Fruit fly (Drosophila melanogaster) whole organism, embryonic: ENCODE results near the gene PIG-B.

Experiments used
- Atf6 ChIP-seq: fragments of 200-800 bp; sonication (Bioruptor generic); IDR thresholded peaks from 2 replicates; pipeline ENCODE4 v1.3.6; 2022; ENCODE audit warnings: missing biosample characterization, missing genetic modification characterization
- Blimp-1 ChIP-seq: fragments of 200-800 bp; sonication (Bioruptor generic); optimal IDR thresholded peaks from 3 replicates; lab custom pipeline; 2018; ENCODE audit warnings: missing biosample characterization, missing genetic modification characterization, mild to moderate bottlenecking, moderate library complexity, missing genetic modification reagents
- BtbVII ChIP-seq: fragments of 200-800 bp; sonication (Bioruptor generic); optimal IDR thresholded peaks from 3 replicates; lab custom pipeline; 2017; ENCODE audit warnings: missing biosample characterization, mild to moderate bottlenecking, missing genetic modification characterization
- CG10565 ChIP-seq: fragments of 200-800 bp; sonication (Bioruptor generic); optimal IDR thresholded peaks from 3 replicates; lab custom pipeline; 2016; ENCODE audit warnings: missing biosample characterization, mild to moderate bottlenecking, missing genetic modification characterization
- CG11085 ChIP-seq: fragments of 200-800 bp; sonication (Bioruptor generic); IDR thresholded peaks from 2 replicates; pipeline ENCODE4 v1.3.6; 2022; ENCODE audit warnings: missing biosample characterization, missing genetic modification characterization
- CG11398 ChIP-seq: fragments of 200-800 bp; sonication (Bioruptor generic); optimal IDR thresholded peaks from 2 replicates; lab custom pipeline; 2016; ENCODE audit warnings: missing biosample characterization, missing genetic modification characterization
- CG11695 ChIP-seq: fragments of 200-800 bp; sonication (Bioruptor generic); IDR thresholded peaks from 3 replicates; pipeline ENCODE4 v1.3.6; 2022; ENCODE audit warnings: missing biosample characterization, missing genetic modification characterization
- CG12236 ChIP-seq: fragments of 200-800 bp; sonication (Bioruptor generic); optimal IDR thresholded peaks from 2 replicates; lab custom pipeline; 2016; ENCODE audit warnings: missing biosample characterization, missing genetic modification characterization
- CG12659 ChIP-seq: fragments of 200-800 bp; sonication (Bioruptor generic); optimal IDR thresholded peaks from 3 replicates; lab custom pipeline; 2017; ENCODE audit warnings: mild to moderate bottlenecking, missing biosample characterization, missing genetic modification reagents, missing genetic modification characterization
- CG15073 ChIP-seq: fragments of 200-800 bp; sonication (Bioruptor generic); optimal IDR thresholded peaks from 2 replicates; lab custom pipeline; 2016; ENCODE audit warnings: missing biosample characterization, missing genetic modification characterization
- CG17359 ChIP-seq: fragments of 200-800 bp; sonication (Bioruptor generic); optimal IDR thresholded peaks from 3 replicates; lab custom pipeline; 2018; ENCODE audit warnings: missing biosample characterization, mild to moderate bottlenecking, missing genetic modification characterization, moderate library complexity
- CG18764 ChIP-seq: fragments of 200-800 bp; sonication (Bioruptor generic); optimal IDR thresholded peaks from 3 replicates; lab custom pipeline; 2016; ENCODE audit warnings: missing biosample characterization, missing genetic modification characterization
- CG2116 ChIP-seq: fragments of 200-800 bp; sonication (Bioruptor generic); optimal IDR thresholded peaks from 3 replicates; lab custom pipeline; 2018; ENCODE audit warnings: missing biosample characterization, mild to moderate bottlenecking, missing genetic modification characterization
- CG3407 ChIP-seq: fragments of 200-800 bp; sonication (Bioruptor generic); optimal IDR thresholded peaks from 2 replicates; lab custom pipeline; 2018; ENCODE audit warnings: missing biosample characterization, mild to moderate bottlenecking, missing genetic modification characterization
- CG34376 ChIP-seq: fragments of 200-800 bp; sonication (Bioruptor generic); optimal IDR thresholded peaks from 2 replicates; lab custom pipeline; 2018; ENCODE audit warnings: missing biosample characterization, mild to moderate bottlenecking, missing genetic modification characterization
- CG4424 ChIP-seq: fragments of 200-800 bp; sonication (Bioruptor generic); optimal IDR thresholded peaks from 3 replicates; lab custom pipeline; 2016; ENCODE audit warnings: missing biosample characterization, missing genetic modification characterization
- CG6689 ChIP-seq: fragments of 200-800 bp; sonication (Bioruptor generic); IDR thresholded peaks from 2 replicates; pipeline ENCODE4 v1.3.6; 2022; ENCODE audit warnings: missing biosample characterization, missing genetic modification characterization
- CG7987 ChIP-seq: fragments of 200-800 bp; sonication (Bioruptor generic); optimal IDR thresholded peaks from 2 replicates; lab custom pipeline; 2018; ENCODE audit warnings: missing biosample characterization, mild to moderate bottlenecking, missing genetic modification characterization, moderate library complexity
- CG8290 ChIP-seq, 3 experiments: fragments of 200-800 bp; sonication (Bioruptor generic); optimal IDR thresholded peaks; 2 replicates each; lab custom pipeline; 2016 to 2019; ENCODE audit warnings: missing biosample characterization in 3 of 3, missing genetic modification characterization in 3 of 3, mild to moderate bottlenecking in 2 of 3, moderate library complexity in 1 of 3
- Dip3 ChIP-seq: fragments of 200-800 bp; sonication (Bioruptor generic); optimal IDR thresholded peaks from 3 replicates; lab custom pipeline; 2016; ENCODE audit warnings: missing biosample characterization, missing genetic modification characterization
- Doc3 ChIP-seq: fragments of 200-800 bp; sonication (Bioruptor generic); IDR thresholded peaks from 3 replicates; pipeline ENCODE4 v1.3.6; 2022; ENCODE audit warnings: missing biosample characterization, missing genetic modification characterization; ENCODE audit not compliant: partially characterized antibody
- Dp ChIP-seq: fragments of 200-800 bp; sonication (Bioruptor generic); optimal IDR thresholded peaks from 2 replicates; lab custom pipeline; 2018; ENCODE audit warnings: missing biosample characterization, mild to moderate bottlenecking, missing genetic modification characterization, moderate library complexity
- GATAe ChIP-seq: fragments of 200-800 bp; sonication (Bioruptor generic); conservative IDR thresholded peaks from 2 replicates; pipeline ENCODE4 v1.3.6; 2022; ENCODE audit warnings: missing biosample characterization, missing genetic modification characterization
- Gug ChIP-seq: fragments of 200-800 bp; sonication (Bioruptor generic); IDR thresholded peaks from 4 replicates; pipeline ENCODE4 v1.3.6; 2022; ENCODE audit warnings: missing biosample characterization, missing genetic modification characterization
- Hey ChIP-seq: fragments of 200-800 bp; sonication (Bioruptor generic); optimal IDR thresholded peaks from 3 replicates; lab custom pipeline; 2018; ENCODE audit warnings: missing biosample characterization, mild to moderate bottlenecking, missing genetic modification characterization
- Hr39 ChIP-seq: fragments of >200 bp; optimal IDR thresholded peaks from 2 replicates; lab custom pipeline; 2017
- Hsf ChIP-seq: fragments of 200-800 bp; sonication (Bioruptor generic); optimal IDR thresholded peaks from 3 replicates; lab custom pipeline; 2016; ENCODE audit warnings: missing biosample characterization, missing genetic modification characterization
- MBD-R2 ChIP-seq: fragments of 200-800 bp; sonication (Bioruptor generic); IDR thresholded peaks from 2 replicates; pipeline ENCODE4 v1.3.6; 2022; ENCODE audit warnings: missing biosample characterization, missing genetic modification characterization
- Mrtf ChIP-seq: fragments of 200-800 bp; sonication (Bioruptor generic); IDR thresholded peaks from 3 replicates; pipeline ENCODE4 v1.3.6; 2022; ENCODE audit warnings: missing biosample characterization, missing genetic modification characterization
- Nf-YC ChIP-seq: fragments of 200-800 bp; optimal IDR thresholded peaks from 3 replicates; lab custom pipeline; 2019; ENCODE audit warnings: missing biosample characterization, mild to moderate bottlenecking, missing genetic modification characterization, moderate library complexity
- Rx ChIP-seq: fragments of 200-800 bp; sonication (Bioruptor generic); IDR thresholded peaks from 2 replicates; pipeline ENCODE4 v1.3.6; 2022; ENCODE audit warnings: missing biosample characterization, missing genetic modification characterization
- Sry-δ ChIP-seq: fragments of 200-800 bp; sonication (Bioruptor generic); optimal IDR thresholded peaks from 2 replicates; lab custom pipeline; 2016; ENCODE audit warnings: missing biosample characterization, missing genetic modification characterization
- amos ChIP-seq: fragments of 200-800 bp; sonication (Bioruptor generic); IDR thresholded peaks from 2 replicates; pipeline ENCODE4 v1.3.6; 2022; ENCODE audit warnings: missing biosample characterization, missing genetic modification characterization; ENCODE audit not compliant: partially characterized antibody
- aop ChIP-seq: fragments of 200-800 bp; sonication (Bioruptor generic); IDR thresholded peaks from 2 replicates; pipeline ENCODE4 v1.3.6; 2022; ENCODE audit warnings: missing biosample characterization, missing genetic modification characterization
- chm ChIP-seq: fragments of 200-800 bp; sonication (Bioruptor generic); IDR thresholded peaks from 2 replicates; pipeline ENCODE4 v1.3.6; 2022; ENCODE audit warnings: missing biosample characterization, missing genetic modification characterization
- eve ChIP-seq, 2 experiments: fragments of >200 bp; optimal IDR thresholded peaks; 2 replicates each; lab custom pipeline; 2017; ENCODE audit warnings: missing biosample characterization in 2 of 2, missing genetic modification characterization in 2 of 2
- gem ChIP-seq: fragments of 200-800 bp; sonication (Bioruptor generic); optimal IDR thresholded peaks from 2 replicates; lab custom pipeline; 2019; ENCODE audit warnings: missing biosample characterization, mild to moderate bottlenecking, missing genetic modification characterization, moderate library complexity
- hbn ChIP-seq: fragments of 200-800 bp; sonication (Bioruptor generic); IDR thresholded peaks from 2 replicates; pipeline ENCODE4 v1.3.6; 2022; ENCODE audit warnings: missing biosample characterization, missing genetic modification characterization; ENCODE audit not compliant: partially characterized antibody
- her ChIP-seq: fragments of 200-800 bp; sonication (Bioruptor generic); optimal IDR thresholded peaks from 2 replicates; lab custom pipeline; 2016; ENCODE audit warnings: missing biosample characterization, missing genetic modification characterization
- kay ChIP-seq: fragments of 200-800 bp; sonication (Bioruptor generic); optimal IDR thresholded peaks from 2 replicates; lab custom pipeline; 2016; ENCODE audit warnings: missing biosample characterization, missing genetic modification characterization
- mld ChIP-seq: fragments of 200-800 bp; sonication (Bioruptor generic); IDR thresholded peaks from 3 replicates; pipeline ENCODE4 v1.3.6; 2022; ENCODE audit warnings: missing biosample characterization, missing genetic modification characterization; ENCODE audit not compliant: partially characterized antibody
- ranshi ChIP-seq: fragments of 200-800 bp; sonication (Bioruptor generic); IDR thresholded peaks from 2 replicates; pipeline ENCODE4 v1.3.6; 2022; ENCODE audit warnings: missing biosample characterization, missing genetic modification characterization
- schlank ChIP-seq: fragments of 200-800 bp; sonication (Bioruptor generic); optimal IDR thresholded peaks from 2 replicates; lab custom pipeline; 2018; ENCODE audit warnings: missing biosample characterization, mild to moderate bottlenecking, missing genetic modification characterization
- scrt ChIP-seq: fragments of 200-800 bp; sonication (Bioruptor generic); optimal IDR thresholded peaks from 2 replicates; lab custom pipeline; 2018; ENCODE audit warnings: missing biosample characterization, mild to moderate bottlenecking, missing genetic modification characterization, moderate library complexity
- seq ChIP-seq: fragments of 200-800 bp; sonication (Bioruptor generic); IDR thresholded peaks from 2 replicates; pipeline ENCODE4 v1.3.6; 2022; ENCODE audit warnings: missing biosample characterization, missing genetic modification characterization
- sim ChIP-seq: fragments of 200-800 bp; sonication (Bioruptor generic); IDR thresholded peaks from 2 replicates; pipeline ENCODE4 v1.3.6; 2022; ENCODE audit warnings: missing biosample characterization, missing genetic modification characterization
- stwl ChIP-seq: fragments of 200-800 bp; sonication (Bioruptor generic); optimal IDR thresholded peaks from 3 replicates; lab custom pipeline; 2018; ENCODE audit warnings: missing biosample characterization, mild to moderate bottlenecking, missing genetic modification characterization, moderate library complexity
- tin ChIP-seq: fragments of 200-800 bp; sonication (Bioruptor generic); optimal IDR thresholded peaks from 3 replicates; lab custom pipeline; 2016; ENCODE audit warnings: missing biosample characterization, missing genetic modification characterization
- ttk ChIP-seq: fragments of 200-800 bp; sonication (Bioruptor generic); IDR thresholded peaks from 2 replicates; pipeline ENCODE4 v2.1.2; 2022; ENCODE audit warnings: missing biosample characterization, missing genetic modification characterization

Gene PIG-B

DNA sequence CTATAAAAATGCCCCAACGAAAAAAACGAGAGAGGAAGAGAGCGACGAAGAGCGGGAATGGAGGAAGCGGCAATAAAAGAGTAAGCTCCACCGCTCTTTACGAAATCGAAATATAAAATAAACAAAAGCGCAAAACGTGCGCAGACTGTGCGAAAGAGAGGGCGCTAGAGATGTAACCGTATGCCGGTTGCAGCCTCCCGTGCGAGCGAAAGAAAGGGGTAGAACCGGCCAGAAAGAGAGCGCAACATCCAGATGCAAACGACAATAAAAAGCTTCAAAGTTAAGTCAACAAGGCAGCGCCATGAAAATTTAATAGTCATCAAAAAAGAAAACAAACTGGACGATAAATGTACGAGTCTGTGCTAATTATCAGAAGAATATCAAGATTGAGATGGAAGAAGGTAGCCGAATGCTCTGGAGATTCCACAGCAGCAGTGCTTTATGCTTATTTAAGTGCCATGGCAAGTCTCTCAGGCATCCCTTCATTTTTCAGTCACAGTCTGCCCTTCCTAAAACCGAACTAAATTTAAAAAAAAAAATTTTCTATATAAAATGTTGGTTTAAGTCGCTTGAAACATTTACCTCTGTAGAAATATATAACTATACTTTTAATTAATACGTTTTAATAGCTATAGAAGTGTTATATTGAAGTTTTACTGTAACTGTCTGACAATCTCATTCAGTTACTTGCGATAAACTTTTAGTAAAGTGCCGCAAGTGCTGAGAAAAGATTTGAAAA is 45.1 kb upstream of the PIG-B start (continued):
- TF ChIP-seq Sry-δ (GFP tag; lab: Kevin White, UChicago) (peak; percentile 4), Mrtf (peak; percentile 66; the same call in 2 of the 3 replicates), scrt (peak; percentile 52), stwl (tag; lab: Kevin White, UChicago) (no peak), Dip3 (GFP tag; lab: Kevin White, UChicago) (no peak), CG6689 (GFP tag; lab: Robert Waterston, UW) (peak; percentile 70), ranshi (GFP tag; lab: Robert Waterston, UW) (peak; percentile 72), CG12659 (peak; percentile 83), seq (GFP tag; lab: Robert Waterston, UW) (no peak; the same call in 1 of the 2 replicates), CG11085 (peak; percentile 70), GATAe (GFP tag; lab: Robert Waterston, UW) (no peak), CG15073 (GFP tag; lab: Kevin White, UChicago) (no peak), CG18764 (GFP tag; lab: Kevin White, UChicago) (no peak), CG2116 (GFP tag; lab: Kevin White, UChicago) (peak; percentile 9), amos (GFP tag; lab: Robert Waterston, UW) (no peak; the same call in 1 of the 2 replicates), CG12236 (no peak), CG10565 (no peak), CG3407 (GFP tag; lab: Kevin White, UChicago) (peak; percentile 46), eve (GFP tag; optimal IDR thresholded peaks at IDR 0.05; lab: Kevin White, UChicago) (peak in 1 of 2 experiments; percentile 84), CG8290 (GFP tag; optimal IDR thresholded peaks at IDR 0.05; lab: Kevin White, UChicago) (no peak), CG8290 (tag; optimal IDR thresholded peaks at IDR 0.05; lab: Kevin White, UChicago) (peak; percentile 13 to 15), Hey (tag; lab: Kevin White, UChicago) (no peak), MBD-R2 (GFP tag; lab: Robert Waterston, UW) (peak; percentile 63; the same call in 1 of the 2 replicates), gem (peak; percentile 86), CG17359 (tag; lab: Kevin White, UChicago) (peak; percentile 84), Atf6 (GFP tag; lab: Robert Waterston, UW) (peak; percentile 79), Nf-YC (peak; percentile 76), Hsf (GFP tag; lab: Kevin White, UChicago) (peak; percentile 50), her (no peak), hbn (GFP tag; lab: Robert Waterston, UW) (no peak), CG11398 (peak; percentile 9), Hr39 (no peak), Dp (no peak), tin (GFP tag; lab: Kevin White, UChicago) (peak; percentile 27), CG7987 (GFP tag; lab: Kevin White, UChicago) (peak; percentile 70), Blimp-1 (GFP tag; lab: Kevin White, UChicago) (peak; percentile 74), Rx (GFP tag; lab: Robert Waterston, UW) (peak; percentile 62), mld (GFP tag; lab: Robert Waterston, UW) (no peak), schlank (tag; lab: Kevin White, UChicago) (no peak), BtbVII (GFP tag; lab: Kevin White, UChicago) (peak; percentile 52), chm (GFP tag; lab: Robert Waterston, UW) (0 out of 2 replicates have a peak, but pooled peaks have one; percentile 22), Gug (GFP tag; lab: Robert Waterston, UW) (no peak; the same call in 3 of the 4 replicates), CG34376 (GFP tag; lab: Kevin White, UChicago) (peak; percentile 15), aop (GFP tag; lab: Robert Waterston, UW) (no peak), ttk (GFP tag; lab: Robert Waterston, UW) (peak; percentile 66), CG4424 (GFP tag; lab: Kevin White, UChicago) (peak; percentile 53), Doc3 (GFP tag; lab: Robert Waterston, UW) (no peak), sim (GFP tag; lab: Robert Waterston, UW) (no peak), CG11695 (GFP tag; lab: Robert Waterston, UW) (peak; percentile 71; the same call in 2 of the 3 replicates), kay (GFP tag; lab: Kevin White, UChicago) (no peak)
